Worm (Caenorhabditis elegans) whole organism, L4/young adult: Measurements from ENCODE around the gene spig-5.

Source experiments
- W03F9.2 ChIP-seq: fragments of 150-350 bp; optimal IDR thresholded peaks from 2 replicates; lab custom pipeline; 2014; ENCODE audit warnings: missing biosample characterization, missing genetic modification characterization
- dao-5 ChIP-seq: sonication (generic microtip); optimal IDR thresholded peaks from 2 replicates; lab custom pipeline; 2016; ENCODE audit warnings: missing genotype, missing genetic modification characterization, moderate library complexity, missing compliant biosample characterization
- him-1 ChIP-seq: sonication (generic microtip); optimal IDR thresholded peaks from 2 replicates; lab custom pipeline; 2016; ENCODE audit warnings: missing genotype, missing genetic modification reagents, missing genetic modification characterization, missing compliant biosample characterization

ce11 chrV:14293667-14294194 is 14.5 kb upstream of the spig-5 start, which contains the start of gene F14D7.2:
- no peak for TF ChIP-seq him-1 (tag; lab: Kevin White, UChicago)
- TF ChIP-seq dao-5 (tag; lab: Kevin White, UChicago) = no peak
- TF ChIP-seq W03F9.2 (tag; lab: Kevin White, UChicago) = no peak
